Fruit fly (Drosophila melanogaster) whole organism, embryonic: ENCODE results near the gene GstD11.

Experiments used
- BEAF-32 ChIP-seq: fragments of 200-800 bp; sonication (Bioruptor generic); optimal IDR thresholded peaks from 3 replicates; lab custom pipeline; 2017; ENCODE audit warnings: missing biosample characterization, missing genetic modification characterization, mild to moderate bottlenecking, moderate library complexity, missing genetic modification reagents
- CG10431 ChIP-seq: fragments of 200-800 bp; sonication (Bioruptor generic); optimal IDR thresholded peaks from 3 replicates; lab custom pipeline; 2018; ENCODE audit warnings: missing biosample characterization, mild to moderate bottlenecking, missing genetic modification characterization
- CG10565 ChIP-seq: fragments of 200-800 bp; sonication (Bioruptor generic); optimal IDR thresholded peaks from 3 replicates; lab custom pipeline; 2016; ENCODE audit warnings: missing biosample characterization, mild to moderate bottlenecking, missing genetic modification characterization
- CG11456 ChIP-seq: fragments of 200-800 bp; sonication (Bioruptor generic); IDR thresholded peaks from 3 replicates; pipeline ENCODE4 v1.3.6; 2022; ENCODE audit warnings: missing biosample characterization, missing genetic modification characterization
- CG12391 ChIP-seq: fragments of 200-800 bp; sonication (Bioruptor generic); optimal IDR thresholded peaks from 3 replicates; lab custom pipeline; 2018; ENCODE audit warnings: missing biosample characterization, mild to moderate bottlenecking, missing genetic modification characterization, moderate library complexity
- CG12659 ChIP-seq: fragments of 200-800 bp; sonication (Bioruptor generic); optimal IDR thresholded peaks from 3 replicates; lab custom pipeline; 2017; ENCODE audit warnings: mild to moderate bottlenecking, missing biosample characterization, missing genetic modification reagents, missing genetic modification characterization
- CG13424 ChIP-seq: fragments of 200-800 bp; sonication (Bioruptor generic); optimal IDR thresholded peaks from 2 replicates; lab custom pipeline; 2019; ENCODE audit warnings: missing biosample characterization, mild to moderate bottlenecking, missing genetic modification characterization, moderate library complexity
- CG14710 ChIP-seq: fragments of 200-800 bp; sonication (Bioruptor generic); optimal IDR thresholded peaks from 3 replicates; lab custom pipeline; 2019; ENCODE audit warnings: missing biosample characterization, mild to moderate bottlenecking, missing genetic modification characterization, moderate library complexity
- CG1603 ChIP-seq: fragments of 200-800 bp; sonication (Bioruptor generic); optimal IDR thresholded peaks from 2 replicates; lab custom pipeline; 2019; ENCODE audit warnings: missing biosample characterization, mild to moderate bottlenecking, missing genetic modification characterization, moderate library complexity
- CG2116 ChIP-seq: fragments of 200-800 bp; sonication (Bioruptor generic); optimal IDR thresholded peaks from 3 replicates; lab custom pipeline; 2018; ENCODE audit warnings: missing biosample characterization, mild to moderate bottlenecking, missing genetic modification characterization
- CG2120 ChIP-seq: fragments of 200-800 bp; sonication (Bioruptor generic); optimal IDR thresholded peaks from 3 replicates; lab custom pipeline; 2016; ENCODE audit warnings: missing biosample characterization, missing genetic modification characterization
- CG2129 ChIP-seq: fragments of 200-800 bp; sonication (Bioruptor generic); IDR thresholded peaks from 2 replicates; pipeline ENCODE4 v1.3.6; 2022; ENCODE audit warnings: missing biosample characterization, missing genetic modification characterization; ENCODE audit not compliant: partially characterized antibody
- CG2202 ChIP-seq: fragments of 200-800 bp; sonication (Bioruptor generic); optimal IDR thresholded peaks from 2 replicates; lab custom pipeline; 2018; ENCODE audit warnings: missing biosample characterization, mild to moderate bottlenecking, missing genetic modification characterization
- CG2712 ChIP-seq: fragments of 200-800 bp; optimal IDR thresholded peaks from 3 replicates; lab custom pipeline; 2019; ENCODE audit warnings: missing biosample characterization, mild to moderate bottlenecking, missing genetic modification characterization, moderate library complexity
- CG31441 ChIP-seq: fragments of 200-800 bp; sonication (Bioruptor generic); IDR thresholded peaks from 2 replicates; pipeline ENCODE4 v1.3.6; 2022; ENCODE audit warnings: missing biosample characterization, missing genetic modification characterization
- CG3163 ChIP-seq: fragments of 200-800 bp; sonication (Bioruptor generic); optimal IDR thresholded peaks from 3 replicates; lab custom pipeline; 2016; ENCODE audit warnings: missing biosample characterization, missing genetic modification characterization
- CG34422 ChIP-seq: fragments of 200-800 bp; sonication (Bioruptor generic); IDR thresholded peaks from 3 replicates; pipeline ENCODE4 v1.3.6; 2022; ENCODE audit warnings: missing biosample characterization, missing genetic modification characterization
- CTCF ChIP-seq: fragments of 200-800 bp; sonication (Bioruptor generic); optimal IDR thresholded peaks from 2 replicates; lab custom pipeline; 2017; ENCODE audit warnings: missing biosample characterization, mild to moderate bottlenecking, missing genetic modification characterization, moderate library complexity
- D ChIP-seq, 2 experiments: fragments of 200-800 bp in 1 of 2; fragments of >200 bp in 1 of 2; sonication (Bioruptor generic) in 1 of 2; optimal IDR thresholded peaks; 2 replicates in 1 of 2; 3 replicates in 1 of 2; lab custom pipeline; 2017; ENCODE audit warnings: mild to moderate bottlenecking in 1 of 2, missing biosample characterization in 1 of 2, missing genetic modification characterization in 1 of 2, missing genetic modification reagents in 1 of 2
- Dek ChIP-seq: fragments of 200-800 bp; sonication (Bioruptor generic); optimal IDR thresholded peaks from 3 replicates; lab custom pipeline; 2019; ENCODE audit warnings: missing biosample characterization, mild to moderate bottlenecking, missing genetic modification characterization, moderate library complexity
- Dll ChIP-seq: fragments of 200-800 bp; sonication (Bioruptor generic); IDR thresholded peaks from 4 replicates; pipeline ENCODE4 v1.3.6; 2022; ENCODE audit warnings: missing biosample characterization, missing genetic modification characterization; ENCODE audit not compliant: partially characterized antibody
- Hr51 ChIP-seq, 2 experiments: fragments of 200-800 bp; sonication (Bioruptor generic); optimal IDR thresholded peaks; 2 replicates in 1 of 2; 3 replicates in 1 of 2; lab custom pipeline; 2016 to 2018; ENCODE audit warnings: missing biosample characterization in 2 of 2, missing genetic modification characterization in 2 of 2, mild to moderate bottlenecking in 1 of 2, moderate library complexity in 1 of 2
- MBD-R2 ChIP-seq: fragments of 200-800 bp; sonication (Bioruptor generic); IDR thresholded peaks from 2 replicates; pipeline ENCODE4 v1.3.6; 2022; ENCODE audit warnings: missing biosample characterization, missing genetic modification characterization
- Max ChIP-seq: fragments of 200-800 bp; sonication (Bioruptor generic); optimal IDR thresholded peaks from 2 replicates; lab custom pipeline; 2016; ENCODE audit warnings: missing biosample characterization, mild to moderate bottlenecking, missing genetic modification characterization
- Med ChIP-seq: fragments of 200-800 bp; sonication (Bioruptor generic); peaks from one replicate; lab custom pipeline; 2016; ENCODE audit warnings: missing biosample characterization, missing genetic modification characterization, mild to moderate bottlenecking, inconsistent platforms, moderate library complexity
- Myb ChIP-seq: fragments of 200-800 bp; sonication (Bioruptor generic); optimal IDR thresholded peaks from 2 replicates; lab custom pipeline; 2016; ENCODE audit warnings: missing biosample characterization, missing genetic modification characterization
- Nf-YC ChIP-seq: fragments of 200-800 bp; optimal IDR thresholded peaks from 3 replicates; lab custom pipeline; 2019; ENCODE audit warnings: missing biosample characterization, mild to moderate bottlenecking, missing genetic modification characterization, moderate library complexity
- Opbp ChIP-seq: fragments of 200-800 bp; sonication (Bioruptor generic); IDR thresholded peaks from 3 replicates; pipeline ENCODE4 v1.3.6; 2022; ENCODE audit warnings: missing biosample characterization, missing genetic modification characterization; ENCODE audit not compliant: partially characterized antibody
- PHDP ChIP-seq: fragments of 200-800 bp; sonication (Bioruptor generic); optimal IDR thresholded peaks from 3 replicates; lab custom pipeline; 2018; ENCODE audit warnings: missing biosample characterization, mild to moderate bottlenecking, missing genetic modification characterization, moderate library complexity
- Pdp1 ChIP-seq, 2 experiments: fragments of 200-800 bp; sonication (Bioruptor generic); optimal IDR thresholded peaks; 3 replicates each; lab custom pipeline; 2016; ENCODE audit warnings: missing biosample characterization in 2 of 2, missing genetic modification characterization in 2 of 2, mild to moderate bottlenecking in 1 of 2, moderate library complexity in 1 of 2
- Ravus ChIP-seq: fragments of 200-800 bp; sonication (Bioruptor generic); IDR thresholded peaks from 2 replicates; pipeline ENCODE4 v1.3.6; 2022; ENCODE audit warnings: missing biosample characterization, missing genetic modification characterization
- amos ChIP-seq: fragments of 200-800 bp; sonication (Bioruptor generic); IDR thresholded peaks from 2 replicates; pipeline ENCODE4 v1.3.6; 2022; ENCODE audit warnings: missing biosample characterization, missing genetic modification characterization; ENCODE audit not compliant: partially characterized antibody
- ase ChIP-seq: fragments of 200-800 bp; sonication (Bioruptor generic); IDR thresholded peaks from 3 replicates; pipeline ENCODE4 v1.3.6; 2022; ENCODE audit warnings: missing biosample characterization, missing genetic modification characterization
- btn ChIP-seq: fragments of 200-800 bp; sonication (Bioruptor generic); optimal IDR thresholded peaks from 2 replicates; lab custom pipeline; 2016; ENCODE audit warnings: missing biosample characterization, missing genetic modification characterization
- ci ChIP-seq: fragments of 200-800 bp; sonication (Bioruptor generic); IDR thresholded peaks from 3 replicates; pipeline ENCODE4 v1.3.6; 2022; ENCODE audit warnings: missing biosample characterization, missing genetic modification characterization
- gcm ChIP-seq: fragments of 200-800 bp; sonication (Bioruptor generic); optimal IDR thresholded peaks from 2 replicates; lab custom pipeline; 2019; ENCODE audit warnings: missing biosample characterization, mild to moderate bottlenecking, missing genetic modification characterization, moderate library complexity
- gcm2 ChIP-seq: fragments of 200-800 bp; sonication (Bioruptor generic); optimal IDR thresholded peaks from 2 replicates; lab custom pipeline; 2016; ENCODE audit warnings: missing biosample characterization, missing genetic modification characterization
- gem ChIP-seq: fragments of 200-800 bp; sonication (Bioruptor generic); optimal IDR thresholded peaks from 2 replicates; lab custom pipeline; 2019; ENCODE audit warnings: missing biosample characterization, mild to moderate bottlenecking, missing genetic modification characterization, moderate library complexity
- gfzf ChIP-seq: fragments of 200-800 bp; sonication (Bioruptor generic); optimal IDR thresholded peaks from 2 replicates; lab custom pipeline; 2016; ENCODE audit warnings: missing biosample characterization, mild to moderate bottlenecking, missing genetic modification characterization, moderate library complexity
- klu ChIP-seq: fragments of 200-800 bp; sonication (Bioruptor generic); IDR thresholded peaks from 2 replicates; pipeline ENCODE4 v1.3.6; 2022; ENCODE audit warnings: missing biosample characterization, missing genetic modification characterization
- mirr ChIP-seq: fragments of 200-800 bp; sonication (Bioruptor generic); optimal IDR thresholded peaks from 3 replicates; lab custom pipeline; 2018; ENCODE audit warnings: missing biosample characterization, mild to moderate bottlenecking, missing genetic modification characterization
- nom ChIP-seq: fragments of 200-800 bp; sonication (Bioruptor generic); optimal IDR thresholded peaks from 2 replicates; lab custom pipeline; 2017; ENCODE audit warnings: missing biosample characterization, missing genetic modification characterization, mild to moderate bottlenecking, moderate library complexity, missing genetic modification reagents
- phol ChIP-seq: fragments of 200-800 bp; sonication (Bioruptor generic); optimal IDR thresholded peaks from 3 replicates; lab custom pipeline; 2018; ENCODE audit warnings: missing biosample characterization, mild to moderate bottlenecking, missing genetic modification characterization, moderate library complexity
- row ChIP-seq: fragments of 200-800 bp; sonication (Bioruptor generic); IDR thresholded peaks from 3 replicates; pipeline ENCODE4 v1.3.6; 2022; ENCODE audit warnings: missing biosample characterization, missing genetic modification characterization
- scrt ChIP-seq: fragments of 200-800 bp; sonication (Bioruptor generic); optimal IDR thresholded peaks from 2 replicates; lab custom pipeline; 2018; ENCODE audit warnings: missing biosample characterization, mild to moderate bottlenecking, missing genetic modification characterization, moderate library complexity
- sima ChIP-seq: fragments of 200-800 bp; sonication (Bioruptor generic); optimal IDR thresholded peaks from 2 replicates; lab custom pipeline; 2016; ENCODE audit warnings: missing biosample characterization, missing genetic modification characterization
- sug ChIP-seq: fragments of 200-800 bp; optimal IDR thresholded peaks from 2 replicates; lab custom pipeline; 2019; ENCODE audit warnings: missing biosample characterization, mild to moderate bottlenecking, missing genetic modification characterization, moderate library complexity
- trem ChIP-seq: fragments of 200-800 bp; optimal IDR thresholded peaks from 3 replicates; lab custom pipeline; 2019; ENCODE audit warnings: missing biosample characterization, mild to moderate bottlenecking, missing genetic modification characterization, moderate library complexity
- vvl ChIP-seq: fragments of 200-800 bp; sonication (Bioruptor generic); IDR thresholded peaks from 2 replicates; pipeline ENCODE4 v1.3.6; 2022; ENCODE audit warnings: missing biosample characterization, missing genetic modification characterization

GstD11 gene

dm6 chr3R:12356044-12356443 is 27.1 kb upstream of the GstD11 start, which contains the start of gene MBD-R2 (continued):
- TF ChIP-seq CTCF (GFP tag; lab: Kevin White, UChicago) (peak; percentile 52), CG3163 (GFP tag; lab: Kevin White, UChicago) (no peak), Hr51 (GFP tag; optimal IDR thresholded peaks at IDR 0.05; lab: Kevin White, UChicago) (peak in 1 of 2 experiments; percentile 3), PHDP (peak; percentile 11), Opbp (GFP tag; lab: Robert Waterston, UW) (peak; percentile 80; the same call in 2 of the 3 replicates), amos (GFP tag; lab: Robert Waterston, UW) (peak; percentile 75), CG2202 (tag; lab: Kevin White, UChicago) (no peak), CG1603 (tag; lab: Kevin White, UChicago) (peak; percentile 39), Max (GFP tag; lab: Kevin White, UChicago) (peak; percentile 14), gfzf (GFP tag; lab: Kevin White, UChicago) (peak; percentile 74), Nf-YC (peak; percentile 24), scrt (GFP tag; lab: Kevin White, UChicago) (no peak), nom (no peak), btn (GFP tag; lab: Kevin White, UChicago) (no peak), sug (tag; lab: Kevin White, UChicago) (peak; percentile 0), CG31441 (GFP tag; lab: Robert Waterston, UW) (peak; percentile 25; the same call in 1 of the 2 replicates), phol (tag; lab: Kevin White, UChicago) (peak; percentile 20), Myb (peak; percentile 65), CG2712 (tag; lab: Kevin White, UChicago) (peak; percentile 38), D (optimal IDR thresholded peaks at IDR 0.05; lab: Kevin White, UChicago) (no peak), D (GFP tag; optimal IDR thresholded peaks at IDR 0.05; lab: Kevin White, UChicago) (no peak), CG14710 (peak; percentile 46), Pdp1 (GFP tag; optimal IDR thresholded peaks at IDR 0.05; lab: Kevin White, UChicago) (peak in 1 of 2 experiments; percentile 21), klu (GFP tag; lab: Robert Waterston, UW) (no peak), Med (GFP tag; lab: Kevin White, UChicago) (peak; percentile 35), Dek (tag; lab: Kevin White, UChicago) (peak; percentile 30), CG10431 (no peak), CG34422 (GFP tag; lab: Robert Waterston, UW) (0 out of 3 replicates have a peak, but pooled peaks have one; percentile 38), CG10565 (GFP tag; lab: Kevin White, UChicago) (no peak), ci (GFP tag; lab: Robert Waterston, UW) (0 out of 3 replicates have a peak, but pooled peaks have one; percentile 33), vvl (GFP tag; lab: Robert Waterston, UW) (peak; percentile 15; the same call in 1 of the 2 replicates), ase (GFP tag; lab: Robert Waterston, UW) (no peak), gem (tag; lab: Kevin White, UChicago) (peak; percentile 22), row (GFP tag; lab: Robert Waterston, UW) (peak; percentile 69), CG13424 (tag; lab: Kevin White, UChicago) (peak; percentile 16), BEAF-32 (peak; percentile 82), CG12391 (tag; lab: Kevin White, UChicago) (peak; percentile 34), Ravus (GFP tag; lab: Robert Waterston, UW) (no peak), CG2120 (GFP tag; lab: Kevin White, UChicago) (no peak), CG2116 (GFP tag; lab: Kevin White, UChicago) (peak; percentile 60), CG2129 (GFP tag; lab: Robert Waterston, UW) (peak; percentile 51), gcm (peak; percentile 1), trem (tag; lab: Kevin White, UChicago) (peak; percentile 63), Dll (GFP tag; lab: Robert Waterston, UW) (peak; percentile 78), mirr (GFP tag; lab: Kevin White, UChicago) (no peak), CG11456 (GFP tag; lab: Robert Waterston, UW) (no peak), gcm2 (GFP tag; lab: Kevin White, UChicago) (no peak), CG12659 (GFP tag; lab: Kevin White, UChicago) (peak; percentile 62), sima (no peak), MBD-R2 (GFP tag; lab: Robert Waterston, UW) (peak; percentile 82)
